Worm (Caenorhabditis elegans): ENCODE data around the gene cima-1.

DNA sequence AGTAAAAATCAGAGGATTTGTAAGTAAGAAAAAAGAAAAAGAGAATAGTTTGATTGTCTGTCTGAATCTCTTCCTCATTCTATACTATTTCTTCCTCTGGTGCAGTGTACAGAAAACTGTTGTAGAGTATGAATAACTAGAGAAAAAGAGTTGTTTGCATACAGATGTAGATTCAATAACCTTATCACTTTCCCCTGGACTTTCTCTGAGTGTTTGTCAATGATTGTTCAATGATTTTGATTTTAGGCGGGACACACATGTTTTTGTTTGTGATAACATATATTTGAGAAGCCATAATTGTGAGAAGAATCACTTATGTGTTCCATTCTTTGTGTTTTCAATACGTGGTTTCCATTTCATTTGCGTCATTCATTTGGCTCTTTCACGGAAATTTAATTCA is 27.9 kb downstream of the cima-1 start:
- TF ChIP-seq aly-1 (tag; optimal IDR thresholded peaks at IDR 0.05) (no peak), sea-1 (GFP tag; conservative IDR thresholded peaks at IDR 0.05) (no peak), ama-1 (optimal IDR thresholded peaks at IDR 0.05) (no peak), tra-4 (tag; optimal IDR thresholded peaks at IDR 0.05) (no peak), hmbx-1 (tag; optimal IDR thresholded peaks at IDR 0.05) (no peak), scrt-1 (GFP tag; IDR thresholded peaks at IDR 0.05) (no peak), tbx-37 (GFP tag; conservative IDR thresholded peaks at IDR 0.05) (no peak), hmg-4 (GFP tag; optimal IDR thresholded peaks at IDR 0.05) (no peak), B0310.2 (tag; optimal IDR thresholded peaks at IDR 0.05) (no peak), pes-1 (GFP tag; IDR thresholded peaks at IDR 0.05) (no peak), ceh-36 (tag; optimal IDR thresholded peaks at IDR 0.05) (no peak), ets-7 (tag; optimal IDR thresholded peaks at IDR 0.05) (no peak)

All from whole organism, early embryonic.